Worm (Caenorhabditis elegans): ENCODE measurements around the gene F40F8.5.

DNA sequence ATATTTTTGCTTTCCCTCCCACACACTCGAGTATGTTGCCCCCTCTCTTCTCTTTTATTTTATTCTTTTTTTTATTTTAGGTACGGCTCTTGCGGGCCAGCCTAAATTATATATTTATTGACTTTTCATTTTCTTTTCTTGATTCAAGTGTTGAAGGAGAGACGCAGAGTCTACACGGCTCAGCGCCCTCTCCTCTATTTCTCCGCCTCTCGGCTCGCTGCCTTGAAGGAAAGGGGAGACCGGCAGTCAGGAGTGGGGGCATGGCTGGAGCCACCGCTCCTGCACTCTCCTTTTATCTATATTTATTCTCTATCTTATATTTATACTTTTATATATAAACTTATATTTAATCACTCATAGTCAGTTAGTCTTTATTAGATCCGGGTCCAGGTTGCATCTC is 31.7 kb upstream of the F40F8.5 start:
- TF ChIP-seq T22C8.4 (GFP tag; IDR thresholded peaks at IDR 0.05) (no peak), ztf-29 (GFP tag; IDR thresholded peaks at IDR 0.05) (no peak), med-1 (GFP tag; optimal IDR thresholded peaks at IDR 0.05; ENCODE audit: insufficient read depth) (no peak), cog-1 (tag; optimal IDR thresholded peaks at IDR 0.05) (no peak), ztf-23 (GFP tag; IDR thresholded peaks at IDR 0.05) (no peak), ref-1 (GFP tag; conservative IDR thresholded peaks at IDR 0.05) (no peak), tab-1 (GFP tag; IDR thresholded peaks at IDR 0.05) (no peak)
